Worm (Caenorhabditis elegans) whole organism, L3 larva: Measurements from ENCODE around the gene nmur-1.

ENCODE experiments used
- R02D3.7 ChIP-seq: fragments of 150-350 bp; optimal IDR thresholded peaks from 2 replicates; lab custom pipeline; 2014; ENCODE audit warnings: missing biosample characterization, missing genetic modification characterization
- ceh-82 ChIP-seq: fragments of 150-350 bp; optimal IDR thresholded peaks from 2 replicates; lab custom pipeline; 2014; ENCODE audit warnings: missing biosample characterization, missing genetic modification characterization
- elt-1 ChIP-seq: fragments of 150-350 bp; optimal IDR thresholded peaks from 2 replicates; lab custom pipeline; 2014; ENCODE audit warnings: missing biosample characterization, missing genetic modification characterization
- jun-1 ChIP-seq: fragments of 150-350 bp; optimal IDR thresholded peaks from 2 replicates; lab custom pipeline; 2014; ENCODE audit warnings: missing biosample characterization, missing genetic modification reagents, missing genetic modification characterization
- lin-15B ChIP-seq: fragments of 150-350 bp; optimal IDR thresholded peaks from 2 replicates; lab custom pipeline; 2014; ENCODE audit warnings: missing biosample characterization, missing genetic modification characterization
- lin-39 ChIP-seq: fragments of 150-350 bp; optimal IDR thresholded peaks from 2 replicates; lab custom pipeline; 2018; ENCODE audit warnings: missing biosample characterization, missing genetic modification reagents, missing genetic modification characterization
- mdl-1 ChIP-seq: fragments of 150-350 bp; optimal IDR thresholded peaks from 2 replicates; lab custom pipeline; 2014; ENCODE audit warnings: missing biosample characterization, missing genetic modification characterization
- snpc-4 ChIP-seq: fragments of 150-350 bp; optimal IDR thresholded peaks from 2 replicates; lab custom pipeline; 2014; ENCODE audit warnings: missing biosample characterization, missing genetic modification characterization
- unc-62 ChIP-seq: fragments of 150-350 bp; sonication (generic microtip); optimal IDR thresholded peaks from 4 replicates; lab custom pipeline; 2014; ENCODE audit warnings: missing biosample characterization, missing genetic modification reagents, missing genetic modification characterization

ce11 chrX:8950507-8951028, 30.2 kb upstream of the nmur-1 start, which contains the start of gene trk-1:
- TF ChIP-seq lin-15B (no peak), mdl-1 (no peak), lin-39 (tag; lab: Kevin White, UChicago) (no peak), jun-1 (tag; lab: Kevin White, UChicago) (no peak), R02D3.7 (tag; lab: Kevin White, UChicago) (no peak), unc-62 (no peak), snpc-4 (tag; lab: Kevin White, UChicago) (no peak), ceh-82 (tag; lab: Kevin White, UChicago) (no peak), elt-1 (no peak)
